Worm (Caenorhabditis elegans): ENCODE results near the gene sas-5.

- TF ChIP-seq nhr-28 (tag; optimal IDR thresholded peaks at IDR 0.05) (no peak), ztf-11 (tag; optimal IDR thresholded peaks at IDR 0.05) (no peak), nhr-237 (tag; optimal IDR thresholded peaks at IDR 0.05) (no peak), hlh-1 (tag; optimal IDR thresholded peaks at IDR 0.05) (no peak), unc-62 (GFP tag; optimal IDR thresholded peaks at IDR 0.05) (no peak), snpc-4 (tag; optimal IDR thresholded peaks at IDR 0.05) (no peak), blmp-1 (tag; optimal IDR thresholded peaks at IDR 0.05) (no peak)
These were observed 50.0 kb downstream of the sas-5 start for ce11 chrV:11660566-11660965.

Data from whole organism, mixed stage, embryonic.